Fruit fly (Drosophila melanogaster) S2 (cell line): ENCODE measurements around the gene Vps13D.

Experiments used
- CG8478 ChIP-seq: fragments of >200 bp; optimal IDR thresholded peaks from 2 replicates; lab custom pipeline; 2018
- CTCF ChIP-seq, 2 experiments: fragments of >200 bp; optimal IDR thresholded peaks; 2 replicates each; lab custom pipeline; 2018

DNA sequence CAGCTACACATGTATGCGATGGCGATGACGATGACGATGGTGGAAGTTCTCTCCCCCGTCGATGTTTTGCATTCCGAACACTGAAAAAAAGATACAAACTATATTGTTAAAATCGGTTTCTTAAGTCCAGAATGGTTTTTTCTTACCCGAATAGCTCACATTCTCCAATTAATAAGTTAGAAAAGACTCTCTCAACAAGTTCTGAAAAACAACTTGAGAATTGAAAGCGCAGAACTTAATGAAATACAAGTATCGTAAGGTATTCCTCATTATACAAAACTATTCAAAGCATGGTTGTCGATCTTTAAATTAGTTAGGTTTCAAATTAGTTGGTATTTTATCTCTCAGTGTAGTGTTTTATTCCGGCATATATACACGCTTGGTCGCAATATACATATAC is 48.4 kb upstream of the Vps13D start:
- TF ChIP-seq CG8478 (lab: Kevin White, UChicago), result no peak
- no peak for TF ChIP-seq CTCF (optimal IDR thresholded peaks at IDR 0.05; lab: Kevin White, UChicago)
